Fruit fly (Drosophila melanogaster): Measurements from ENCODE around the gene CG45263.

The CG45263 gene

dm6 chr3R:8469716-8470393, 7.6 kb downstream of the CG45263 start (continued):
- TF ChIP-seq CG9727 (GFP tag; optimal IDR thresholded peaks at IDR 0.05) (peak; percentile 1), Rfx (GFP tag; IDR thresholded peaks at IDR 0.05) (no peak), CG2202 (tag; optimal IDR thresholded peaks at IDR 0.05) (no peak), CG18262 (tag; optimal IDR thresholded peaks at IDR 0.05) (peak; percentile 46), Hr3 (GFP tag; optimal IDR thresholded peaks at IDR 0.05) (peak; percentile 27), sr (GFP tag; IDR thresholded peaks at IDR 0.05) (peak; percentile 89), Nf-YA (GFP tag; IDR thresholded peaks at IDR 0.05) (no peak), mld (GFP tag; IDR thresholded peaks at IDR 0.05; ENCODE audit: partially characterized antibody) (no peak), CG11695 (GFP tag; IDR thresholded peaks at IDR 0.05) (no peak), CG17385 (GFP tag; optimal IDR thresholded peaks at IDR 0.05) (no peak), Asciz (GFP tag; optimal IDR thresholded peaks at IDR 0.05) (no peak), CG18011 (GFP tag; optimal IDR thresholded peaks at IDR 0.05) (no peak), dpn (GFP tag; optimal IDR thresholded peaks at IDR 0.05) (peak in 1 of 2 experiments; percentile 23), CG8388 (GFP tag; optimal IDR thresholded peaks at IDR 0.05) (peak; percentile 47), unc-4 (GFP tag; IDR thresholded peaks at IDR 0.05; ENCODE audit: partially characterized antibody) (no peak), ATbp (GFP tag; optimal IDR thresholded peaks at IDR 0.05) (peak; percentile 19), Camta (GFP tag; optimal IDR thresholded peaks at IDR 0.05) (no peak), CG4617 (GFP tag; optimal IDR thresholded peaks at IDR 0.05; ENCODE audit: borderline replicate concordance) (no peak), fd64A (GFP tag; optimal IDR thresholded peaks at IDR 0.05) (no peak), Fer3 (tag; optimal IDR thresholded peaks at IDR 0.05) (no peak), CG10543 (GFP tag; optimal IDR thresholded peaks at IDR 0.05) (no peak), CG12104 (GFP tag; optimal IDR thresholded peaks at IDR 0.05) (no peak), sd (tag; optimal IDR thresholded peaks at IDR 0.05) (peak; percentile 41), CG9932 (GFP tag; IDR thresholded peaks at IDR 0.05) (no peak), Taf1 (GFP tag; IDR thresholded peaks at IDR 0.05) (no peak), Dbx (GFP tag; IDR thresholded peaks at IDR 0.05) (no peak), scrt (GFP tag; optimal IDR thresholded peaks at IDR 0.05) (no peak), Oli (tag; optimal IDR thresholded peaks at IDR 0.05) (peak; percentile 60), da (GFP tag; optimal IDR thresholded peaks at IDR 0.05) (no peak), Trl (optimal IDR thresholded peaks at IDR 0.05) (no peak), Trl (GFP tag; optimal IDR thresholded peaks at IDR 0.05) (no peak), pros (GFP tag; optimal IDR thresholded peaks at IDR 0.05) (no peak), Doc3 (GFP tag; IDR thresholded peaks at IDR 0.05; ENCODE audit: partially characterized antibody) (no peak), CG43689 (GFP tag; IDR thresholded peaks at IDR 0.05) (no peak), mam (GFP tag; optimal IDR thresholded peaks at IDR 0.05) (no peak), Lim3 (GFP tag; IDR thresholded peaks at IDR 0.05) (no peak), CG16863 (GFP tag; optimal IDR thresholded peaks at IDR 0.05) (no peak), ranshi (GFP tag; IDR thresholded peaks at IDR 0.05) (no peak), CG10462 (GFP tag; optimal IDR thresholded peaks at IDR 0.05) (no peak), Oaz (GFP tag; IDR thresholded peaks at IDR 0.05) (0 out of 2 replicates have a peak, but pooled peaks have one; percentile 28), insv (GFP tag; optimal IDR thresholded peaks at IDR 0.05) (no peak), Hmr (GFP tag; optimal IDR thresholded peaks at IDR 0.05) (no peak), emc (GFP tag; optimal IDR thresholded peaks at IDR 0.05) (no peak), crp (GFP tag; optimal IDR thresholded peaks at IDR 0.05) (no peak), CG13123 (GFP tag; optimal IDR thresholded peaks at IDR 0.05) (no peak), CG10654 (GFP tag; optimal IDR thresholded peaks at IDR 0.05) (no peak), CG6791 (GFP tag; IDR thresholded peaks at IDR 0.05; ENCODE audit: partially characterized antibody) (no peak), CG18476 (GFP tag; optimal IDR thresholded peaks at IDR 0.05) (no peak), CG4707 (GFP tag; optimal IDR thresholded peaks at IDR 0.05) (no peak), NC2β (GFP tag; optimal IDR thresholded peaks at IDR 0.05) (no peak)

All from whole organism, embryonic.